Worm (Caenorhabditis elegans) whole organism, L2 larva: ENCODE results near the gene gst-40.

Experiments used
- fos-1 ChIP-seq: fragments of 150-350 bp; optimal IDR thresholded peaks from 2 replicates; lab custom pipeline; 2014; ENCODE audit warnings: missing biosample characterization, missing genetic modification characterization
- lin-39 ChIP-seq: fragments of 150-350 bp; optimal IDR thresholded peaks from 2 replicates; lab custom pipeline; 2014; ENCODE audit warnings: missing biosample characterization, missing genetic modification reagents, missing genetic modification characterization
- nhr-11 ChIP-seq: fragments of 150-350 bp; optimal IDR thresholded peaks from 2 replicates; lab custom pipeline; 2014; ENCODE audit warnings: missing biosample characterization, missing genetic modification characterization

DNA sequence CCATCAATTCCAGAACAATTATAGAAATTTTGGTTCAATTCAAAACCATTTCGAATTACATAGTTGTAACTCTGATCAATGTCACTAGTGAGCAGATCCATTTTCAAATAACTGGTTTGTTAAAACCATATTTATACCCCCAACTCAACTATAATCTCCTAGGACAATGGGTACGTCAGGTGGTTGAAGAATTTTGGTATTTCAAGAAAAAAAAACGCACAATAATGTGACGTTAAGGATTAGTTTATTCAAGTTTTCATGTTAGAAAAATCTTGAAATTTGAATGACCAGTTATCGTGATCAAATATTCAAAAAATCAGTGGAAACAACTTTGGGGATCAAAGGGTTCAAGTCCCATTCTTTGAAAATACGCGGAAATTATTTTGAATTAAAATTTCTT, 29.4 kb upstream of the gst-40 start, which contains the start of gene srt-24:
- no peak for TF ChIP-seq lin-39 (tag; lab: Kevin White, UChicago)
- no peak for TF ChIP-seq fos-1 (tag; lab: Kevin White, UChicago)
- TF ChIP-seq nhr-11 (tag; lab: Kevin White, UChicago) = no peak
